Fruit fly (Drosophila melanogaster) whole organism, larva: Measurements from ENCODE around the gene CG15864.
A peak's percentile ranks its signal among the peaks of the same experiment; 100 is the strongest.

Experiments
- noc ChIP-seq: fragments of 200-800 bp; sonication (Bioruptor generic); optimal IDR thresholded peaks from 3 replicates; lab custom pipeline; 2019; ENCODE audit warnings: missing biosample characterization, mild to moderate bottlenecking, missing genetic modification characterization, moderate library complexity

The CG15864 gene

DNA sequence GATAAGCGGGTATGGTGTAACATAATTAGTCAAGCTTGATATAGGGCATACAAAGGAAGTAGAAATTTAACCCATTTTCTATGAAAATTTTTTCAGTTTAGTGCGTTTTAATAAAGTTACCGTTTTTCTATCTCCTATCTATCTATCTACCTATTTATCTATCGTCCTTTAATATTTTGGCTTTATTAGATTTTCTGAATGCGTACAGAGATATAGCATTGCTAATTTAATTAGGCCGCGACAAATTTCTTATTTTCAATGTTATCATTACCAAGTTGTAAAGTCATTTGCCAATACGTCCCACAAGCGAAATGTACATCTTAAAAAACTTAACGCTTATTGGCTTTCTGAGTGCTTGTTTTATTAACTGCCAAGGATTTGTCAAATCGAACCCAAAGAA is at the start of gene CG15864:
CG15864 (plus strand) TSS at position 301 of the 400 bp plus-strand sequence.
- TF ChIP-seq noc, result no peak

DNA sequence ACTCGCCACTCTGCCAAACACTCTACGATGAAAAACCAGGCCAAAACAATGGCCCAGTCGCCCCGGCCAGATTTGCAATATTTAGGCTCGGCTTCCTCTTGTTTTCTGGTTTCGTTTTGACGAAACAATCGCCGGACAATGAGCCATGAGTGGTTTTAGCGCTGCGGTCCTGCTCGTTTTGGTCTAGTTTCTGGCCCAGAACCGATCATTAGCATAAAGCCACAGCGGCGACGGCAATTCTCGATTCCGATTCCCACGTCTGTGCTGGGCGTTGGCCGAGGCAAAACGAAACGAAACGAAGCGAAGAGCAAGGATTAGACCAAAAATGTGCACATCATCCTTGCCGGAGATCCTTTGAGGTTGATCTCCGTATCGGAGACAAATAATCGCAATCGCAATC is 44.9 kb upstream of the CG15864 start:
- no peak for TF ChIP-seq noc

DNA sequence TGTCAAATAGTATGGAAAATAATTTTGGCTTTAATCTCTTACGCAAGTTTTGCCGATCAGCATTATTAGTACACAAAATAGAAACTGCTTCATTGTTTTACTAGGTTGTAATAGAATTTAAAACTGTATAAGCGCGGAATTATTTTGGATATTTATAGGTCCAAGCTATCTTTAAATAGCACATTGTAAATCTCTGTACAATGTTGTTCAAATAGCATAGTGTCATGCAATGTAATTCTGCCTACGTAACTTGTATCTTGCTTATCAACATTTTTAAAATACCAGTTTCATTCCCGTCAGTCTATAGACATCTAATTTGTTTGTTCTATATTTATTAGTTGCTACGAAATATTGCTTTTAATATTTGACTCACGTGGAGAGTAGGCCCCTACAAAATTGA is 43.5 kb upstream of the CG15864 start, which contains the start of gene CheA84a:
CheA84a (minus strand) TSS at position 101 of the 400 bp plus-strand sequence.
- no peak for TF ChIP-seq noc

DNA sequence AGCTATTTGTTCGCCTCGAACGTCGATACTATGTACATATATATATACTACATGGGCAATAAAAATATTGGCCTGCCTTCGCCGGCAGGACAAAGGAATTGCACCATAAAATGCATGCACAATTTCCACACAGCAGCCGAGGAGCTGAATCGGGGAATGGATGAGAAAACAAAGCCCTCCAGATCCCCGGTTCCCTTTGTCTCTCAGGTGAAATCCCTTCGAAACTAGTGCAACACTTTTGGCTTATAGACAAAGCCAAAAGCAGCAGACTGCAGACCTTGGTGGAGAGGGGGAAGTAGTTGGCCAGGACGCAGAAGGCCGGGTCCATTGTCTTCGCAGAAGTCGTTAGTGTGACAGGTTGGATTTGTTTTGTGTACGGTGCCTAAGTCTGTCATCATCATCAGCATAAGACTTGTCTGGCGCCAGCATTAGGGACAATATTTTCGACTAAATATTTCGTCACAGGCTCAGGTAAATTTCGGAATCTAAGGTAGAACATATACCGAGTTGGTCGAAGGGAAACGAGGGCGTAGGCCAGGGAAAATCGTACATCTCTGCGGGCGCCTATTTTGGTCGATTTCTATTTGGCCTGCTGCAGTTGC is 42.8 kb upstream of the CG15864 start:
- TF ChIP-seq noc, result no peak

- no peak for TF ChIP-seq noc
These were observed 42.2 kb upstream of the CG15864 start for dm6 chr3R:8206019-8206418.

- peak; percentile 85 for TF ChIP-seq noc
These were observed 41.5 kb upstream of the CG15864 start for dm6 chr3R:8206628-8207275.

DNA sequence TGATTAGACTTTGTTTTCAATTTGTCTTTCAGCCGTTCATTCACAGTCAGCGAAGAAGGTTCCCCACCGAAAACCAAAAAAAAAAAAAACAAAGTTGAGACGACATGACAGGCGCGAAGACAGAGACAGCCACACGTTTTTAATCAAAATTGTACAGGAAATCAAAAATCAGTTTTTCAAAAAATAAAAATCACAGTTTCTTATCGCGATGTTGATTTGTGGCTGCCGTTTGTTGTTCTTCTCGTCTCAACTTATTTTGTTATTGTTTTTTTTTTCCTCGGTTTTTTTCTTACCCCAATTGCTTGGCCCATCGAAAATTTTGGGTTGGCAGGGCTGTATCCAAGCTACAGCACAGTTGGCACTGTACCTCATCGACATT is 41.0 kb upstream of the CG15864 start:
- TF ChIP-seq noc, result no peak

- TF ChIP-seq noc, result peak; percentile 42
These were observed 39.7 kb upstream of the CG15864 start for dm6 chr3R:8208378-8209021.

- TF ChIP-seq noc, result no peak
These were observed 37.3 kb upstream of the CG15864 start for dm6 chr3R:8210837-8211488.

dm6 chr3R:8212594-8212993 is 35.6 kb upstream of the CG15864 start:
- no peak for TF ChIP-seq noc

- TF ChIP-seq noc, result no peak
These were observed 32.6 kb upstream of the CG15864 start for dm6 chr3R:8215528-8216189.

DNA sequence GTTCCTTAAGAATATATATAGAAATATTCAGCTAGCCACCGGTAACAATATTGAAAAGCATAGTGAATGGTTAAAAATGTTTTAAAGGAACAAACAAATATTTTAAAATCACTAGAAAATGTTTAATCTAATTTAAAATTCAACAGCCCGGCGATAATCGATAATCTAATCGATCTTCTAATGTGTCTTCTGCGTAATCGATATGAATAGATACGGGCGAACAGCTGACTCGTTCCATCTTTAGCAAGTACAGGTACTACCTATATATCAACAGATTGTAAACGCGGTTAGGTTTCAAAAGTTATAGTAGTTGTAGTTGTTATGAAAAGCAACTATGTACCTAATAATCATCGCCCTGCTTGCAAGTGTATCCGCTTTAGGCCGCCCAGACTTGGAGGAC is 30.5 kb upstream of the CG15864 start, which contains the start of gene CG7800:
CG7800 (plus strand) TSS at position 231 of the 400 bp plus-strand sequence.
- no peak for TF ChIP-seq noc

dm6 chr3R:8219891-8220290 is 28.3 kb upstream of the CG15864 start, which contains the start of gene CG18249:
Gene CG18249 (plus strand): TSS chr3R:8220146.
- no peak for TF ChIP-seq noc

dm6 chr3R:8223074-8223597 is 25.1 kb upstream of the CG15864 start:
- TF ChIP-seq noc, result no peak

dm6 chr3R:8224726-8225460 is 23.3 kb upstream of the CG15864 start:
- TF ChIP-seq noc, result no peak

- TF ChIP-seq noc, result no peak
These were observed 22.7 kb upstream of the CG15864 start for dm6 chr3R:8225461-8225971.
